Fruit fly (Drosophila melanogaster): ENCODE results near the gene Ggamma30A.

DNA sequence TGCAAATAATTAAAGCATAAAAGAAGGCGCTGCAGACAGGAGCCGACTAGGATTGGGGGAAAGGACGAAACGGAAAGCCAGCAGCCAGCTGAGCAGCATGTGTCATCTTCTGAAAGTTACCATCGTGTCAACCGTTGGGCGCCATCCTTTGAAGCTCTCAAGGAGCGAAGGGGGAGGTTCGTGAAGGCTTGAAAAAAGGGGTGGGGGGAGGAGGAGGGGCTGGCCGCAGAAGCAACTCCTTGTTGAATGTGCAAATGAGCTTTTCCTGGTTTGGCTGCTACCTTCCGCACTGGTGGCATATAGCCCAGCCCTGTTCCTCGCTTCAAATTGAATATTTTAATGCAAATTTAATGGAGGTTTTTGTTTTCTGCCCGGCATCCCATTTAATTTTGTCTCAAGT, 9.7 kb downstream of the Ggamma30A start:
- no peak for TF ChIP-seq Vsx2 (GFP tag; optimal IDR thresholded peaks at IDR 0.05; ENCODE audit: partially characterized antibody)
- no peak for TF ChIP-seq psq (GFP tag; optimal IDR thresholded peaks at IDR 0.05)
- TF ChIP-seq N (GFP tag; optimal IDR thresholded peaks at IDR 0.05) = no peak
- TF ChIP-seq foxo (GFP tag; optimal IDR thresholded peaks at IDR 0.05) = no peak
- TF ChIP-seq usp (GFP tag; optimal IDR thresholded peaks at IDR 0.05) = no peak
- no peak for TF ChIP-seq woc (GFP tag; optimal IDR thresholded peaks at IDR 0.05)
- TF ChIP-seq h (GFP tag; optimal IDR thresholded peaks at IDR 0.05) = no peak
